Worm (Caenorhabditis elegans) whole organism, L4 larva: ENCODE data around the gene rme-1.

Source experiments
- F10B5.3 ChIP-seq: sonication (generic microtip); optimal IDR thresholded peaks from 2 replicates; lab custom pipeline; 2016; ENCODE audit warnings: mild to moderate bottlenecking, missing genetic modification characterization, missing compliant biosample characterization
- F44E2.7 ChIP-seq: fragments of 200-800 bp; sonication (Bioruptor generic); IDR thresholded peaks from 2 replicates; pipeline ENCODE4 v2.1.2; 2022; ENCODE audit warnings: missing genetic modification characterization, missing compliant biosample characterization
- R02D3.7 ChIP-seq: fragments of 150-350 bp; sonication (generic microtip); optimal IDR thresholded peaks from 3 replicates; lab custom pipeline; 2014; ENCODE audit warnings: missing biosample characterization, missing genetic modification characterization
- T20F7.1 ChIP-seq: fragments of 200-800 bp; sonication (Bioruptor generic); optimal IDR thresholded peaks from 2 replicates; lab custom pipeline; 2018; ENCODE audit warnings: mild to moderate bottlenecking, missing genetic modification characterization, missing compliant biosample characterization
- T26A8.4 ChIP-seq: fragments of 200-800 bp; sonication (Bioruptor generic); IDR thresholded peaks from 2 replicates; pipeline ENCODE4 v1.3.6; 2022; ENCODE audit warnings: missing genetic modification characterization, missing compliant biosample characterization
- Y5F2A.4 ChIP-seq: fragments of 200-800 bp; sonication (Bioruptor generic); optimal IDR thresholded peaks from 2 replicates; lab custom pipeline; 2018; ENCODE audit warnings: mild to moderate bottlenecking, missing genetic modification characterization, missing compliant biosample characterization
- Y75B8A.6 ChIP-seq: fragments of 200-800 bp; sonication (Bioruptor generic); IDR thresholded peaks from 2 replicates; pipeline ENCODE4 v1.3.6; 2022; ENCODE audit warnings: missing genetic modification reagents, missing genetic modification characterization, missing compliant biosample characterization
- ZK337.2 ChIP-seq: fragments of 200-800 bp; sonication (Bioruptor generic); IDR thresholded peaks from 2 replicates; pipeline ENCODE4 v1.3.6; 2022; ENCODE audit warnings: missing genetic modification reagents, missing genetic modification characterization, missing compliant biosample characterization
- aha-1 ChIP-seq: fragments of 150-350 bp; peaks from one replicate; lab custom pipeline; 2014; ENCODE audit warnings: missing biosample characterization, missing genetic modification characterization
- aly-2 ChIP-seq: sonication (generic microtip); optimal IDR thresholded peaks from 2 replicates; lab custom pipeline; 2018; ENCODE audit warnings: missing biosample characterization, missing genetic modification characterization
- attf-4 ChIP-seq: sonication (generic microtip); optimal IDR thresholded peaks from 3 replicates; lab custom pipeline; 2017; ENCODE audit warnings: missing biosample characterization, missing genetic modification characterization
- ceh-28 ChIP-seq: fragments of 150-350 bp; optimal IDR thresholded peaks from 2 replicates; lab custom pipeline; 2014; ENCODE audit warnings: missing biosample characterization, missing genetic modification reagents, missing genetic modification characterization
- ceh-44 ChIP-seq: fragments of 200-800 bp; sonication (Bioruptor generic); IDR thresholded peaks from 2 replicates; pipeline ENCODE4 v1.3.6; 2022; ENCODE audit warnings: missing genetic modification reagents, missing genetic modification characterization, missing compliant biosample characterization
- ceh-62 ChIP-seq: sonication (generic microtip); optimal IDR thresholded peaks from 2 replicates; lab custom pipeline; 2017; ENCODE audit warnings: missing biosample characterization, missing genetic modification characterization
- ceh-82 ChIP-seq: sonication (generic microtip); optimal IDR thresholded peaks from 2 replicates; lab custom pipeline; 2017; ENCODE audit warnings: missing biosample characterization, missing genetic modification characterization
- ctbp-1 ChIP-seq: fragments of 200-800 bp; sonication (Bioruptor generic); IDR thresholded peaks from 2 replicates; pipeline ENCODE4 v1.3.6; 2022; ENCODE audit warnings: missing genetic modification reagents, missing genetic modification characterization, missing compliant biosample characterization
- daf-12 ChIP-seq: fragments of 150-350 bp; optimal IDR thresholded peaks from 2 replicates; lab custom pipeline; 2014; ENCODE audit warnings: missing biosample characterization, missing genetic modification reagents, missing genetic modification characterization
- egl-27 ChIP-seq: sonication (generic microtip); optimal IDR thresholded peaks from 3 replicates; lab custom pipeline; 2017; ENCODE audit warnings: missing biosample characterization, missing genetic modification reagents, missing genetic modification characterization
- egl-43 ChIP-seq: fragments of 200-800 bp; sonication (Bioruptor generic); IDR thresholded peaks from 2 replicates; pipeline ENCODE4 v1.3.6; 2022; ENCODE audit warnings: missing genetic modification reagents, missing genetic modification characterization, missing compliant biosample characterization
- fos-1 ChIP-seq: fragments of 150-350 bp; optimal IDR thresholded peaks from 2 replicates; lab custom pipeline; 2014; ENCODE audit warnings: missing biosample characterization, missing genetic modification characterization
- hif-1 ChIP-seq, 2 experiments: sonication (generic microtip); optimal IDR thresholded peaks; 2 replicates each; lab custom pipeline; 2016 to 2017; ENCODE audit warnings: missing compliant biosample characterization in 2 of 2, missing genetic modification characterization in 2 of 2, missing genetic modification reagents in 2 of 2, missing genotype in 2 of 2, mild to moderate bottlenecking in 1 of 2
- hlh-11 ChIP-seq: fragments of 200-800 bp; sonication (Bioruptor generic); optimal IDR thresholded peaks from 2 replicates; lab custom pipeline; 2018; ENCODE audit warnings: mild to moderate bottlenecking, missing genetic modification characterization, missing compliant biosample characterization
- hlh-30 ChIP-seq: sonication (generic microtip); optimal IDR thresholded peaks from 2 replicates; lab custom pipeline; 2017; ENCODE audit warnings: antibody characterized with exemption, mild to moderate bottlenecking, missing genetic modification characterization, missing compliant biosample characterization; ENCODE audit not compliant: insufficient read depth
- hmg-1.1 ChIP-seq: fragments of 200-800 bp; sonication (Bioruptor generic); IDR thresholded peaks from 2 replicates; pipeline ENCODE4 v1.3.6; 2022; ENCODE audit warnings: missing genetic modification reagents, missing genetic modification characterization, missing compliant biosample characterization
- lim-7 ChIP-seq: fragments of 200-800 bp; sonication (Bioruptor generic); IDR thresholded peaks from 2 replicates; pipeline ENCODE4 v1.3.6; 2022; ENCODE audit warnings: missing genetic modification characterization, missing compliant biosample characterization
- lin-15B ChIP-seq: fragments of 150-350 bp; sonication (generic microtip); optimal IDR thresholded peaks from 3 replicates; lab custom pipeline; 2014; ENCODE audit warnings: missing biosample characterization, missing genetic modification characterization
- lir-3 ChIP-seq: sonication (generic microtip); optimal IDR thresholded peaks from 2 replicates; lab custom pipeline; 2016; ENCODE audit warnings: mild to moderate bottlenecking, missing genetic modification characterization, missing compliant biosample characterization
- madf-9 ChIP-seq: fragments of 200-800 bp; sonication (Bioruptor generic); conservative IDR thresholded peaks from 2 replicates; pipeline ENCODE4 v1.3.6; 2022; ENCODE audit warnings: missing genetic modification reagents, missing genetic modification characterization, missing compliant biosample characterization
- mdl-1 ChIP-seq, 2 experiments: fragments of 150-350 bp in 1 of 2; sonication (generic microtip) in 1 of 2; optimal IDR thresholded peaks; 2 replicates each; lab custom pipeline; 2014 to 2017; ENCODE audit warnings: missing biosample characterization in 2 of 2, missing genetic modification characterization in 2 of 2
- mdt-29 ChIP-seq: fragments of 200-800 bp; sonication (Bioruptor generic); IDR thresholded peaks from 2 replicates; pipeline ENCODE4 v1.3.6; 2022; ENCODE audit warnings: missing genetic modification reagents, missing genetic modification characterization, missing compliant biosample characterization
- mep-1 ChIP-seq: fragments of 150-350 bp; sonication (generic microtip); optimal IDR thresholded peaks from 3 replicates; lab custom pipeline; 2014; ENCODE audit warnings: missing biosample characterization, missing genetic modification characterization
- mes-2 ChIP-seq: sonication (generic microtip); optimal IDR thresholded peaks from 2 replicates; lab custom pipeline; 2016; ENCODE audit warnings: missing genotype, mild to moderate bottlenecking, missing genetic modification characterization, missing compliant biosample characterization; ENCODE audit not compliant: poor library complexity, severe bottlenecking
- mxl-2 ChIP-seq: fragments of 200-800 bp; sonication (Bioruptor generic); conservative IDR thresholded peaks from 2 replicates; pipeline ENCODE4 v1.3.6; 2022; ENCODE audit warnings: missing genetic modification reagents, missing genetic modification characterization, missing compliant biosample characterization
- nhr-25 ChIP-seq: sonication (generic microtip); optimal IDR thresholded peaks from 2 replicates; lab custom pipeline; 2017; ENCODE audit warnings: missing genetic modification characterization, mild to moderate bottlenecking, missing compliant biosample characterization, antibody characterized with exemption, moderate library complexity, borderline replicate concordance; ENCODE audit not compliant: insufficient read depth
- nhr-28 ChIP-seq: fragments of 150-350 bp; optimal IDR thresholded peaks from 2 replicates; lab custom pipeline; 2014; ENCODE audit warnings: missing biosample characterization, missing genetic modification characterization
- nhr-48 ChIP-seq: sonication (generic microtip); optimal IDR thresholded peaks from 2 replicates; lab custom pipeline; 2016; ENCODE audit warnings: mild to moderate bottlenecking, missing genetic modification characterization, missing compliant biosample characterization
- nhr-76 ChIP-seq: fragments of 150-350 bp; optimal IDR thresholded peaks from 2 replicates; lab custom pipeline; 2014; ENCODE audit warnings: missing biosample characterization, missing genetic modification characterization
- nhr-77 ChIP-seq: fragments of 150-350 bp; optimal IDR thresholded peaks from 2 replicates; lab custom pipeline; 2014; ENCODE audit warnings: missing biosample characterization, missing genetic modification characterization
- php-3 ChIP-seq: fragments of 200-800 bp; sonication (Bioruptor generic); IDR thresholded peaks from 2 replicates; pipeline ENCODE4 v1.3.6; 2022; ENCODE audit warnings: missing genetic modification reagents, missing genetic modification characterization, missing compliant biosample characterization
- pqm-1 ChIP-seq: sonication (generic microtip); optimal IDR thresholded peaks from 2 replicates; lab custom pipeline; 2017; ENCODE audit warnings: missing biosample characterization, missing genetic modification characterization
- saeg-2 ChIP-seq: fragments of 200-800 bp; sonication (Bioruptor generic); IDR thresholded peaks from 2 replicates; pipeline ENCODE4 v1.3.6; 2022; ENCODE audit warnings: missing genetic modification reagents, missing genetic modification characterization, missing compliant biosample characterization
- sdz-12 ChIP-seq: fragments of 200-800 bp; sonication (Bioruptor generic); optimal IDR thresholded peaks from 2 replicates; lab custom pipeline; 2018; ENCODE audit warnings: mild to moderate bottlenecking, missing genetic modification characterization, missing compliant biosample characterization
- spr-3 ChIP-seq: fragments of 200-800 bp; sonication (Bioruptor generic); optimal IDR thresholded peaks from 2 replicates; lab custom pipeline; 2018; ENCODE audit warnings: mild to moderate bottlenecking, missing genetic modification characterization, missing compliant biosample characterization
- tag-97 ChIP-seq: fragments of 200-800 bp; sonication (Bioruptor generic); IDR thresholded peaks from 2 replicates; pipeline ENCODE4 v1.3.6; 2022; ENCODE audit warnings: missing genetic modification characterization, missing compliant biosample characterization
- tra-1 ChIP-seq: fragments of 200-800 bp; sonication (Bioruptor generic); IDR thresholded peaks from 2 replicates; pipeline ENCODE4 v1.3.6; 2022; ENCODE audit warnings: missing genetic modification reagents, missing genetic modification characterization, missing compliant biosample characterization
- unc-62 ChIP-seq, 3 experiments: fragments of 150-350 bp in 1 of 3; sonication (generic microtip); optimal IDR thresholded peaks in 2 of 3; peaks in 1 of 3; 1 replicate in 1 of 3; 2 replicates in 2 of 3; lab custom pipeline; 2014 to 2017; ENCODE audit warnings: missing biosample characterization in 3 of 3, missing genetic modification characterization in 3 of 3, missing genetic modification reagents in 3 of 3, missing genotype in 1 of 3
- zfp-2 ChIP-seq: sonication (generic microtip); optimal IDR thresholded peaks from 2 replicates; lab custom pipeline; 2016; ENCODE audit warnings: mild to moderate bottlenecking, missing genetic modification characterization, missing compliant biosample characterization
- zfp-3 ChIP-seq: fragments of 200-800 bp; sonication (Bioruptor generic); conservative IDR thresholded peaks from 2 replicates; pipeline ENCODE4 v1.3.6; 2022; ENCODE audit warnings: missing genetic modification reagents, missing genetic modification characterization, missing compliant biosample characterization
- zip-11 ChIP-seq: fragments of 200-800 bp; sonication (Bioruptor generic); IDR thresholded peaks from 2 replicates; pipeline ENCODE4 v1.3.6; 2022; ENCODE audit warnings: missing genetic modification characterization, missing compliant biosample characterization
- ztf-11 ChIP-seq: fragments of 150-350 bp; optimal IDR thresholded peaks from 2 replicates; lab custom pipeline; 2014; ENCODE audit warnings: missing biosample characterization, missing genetic modification characterization

rme-1 gene

DNA sequence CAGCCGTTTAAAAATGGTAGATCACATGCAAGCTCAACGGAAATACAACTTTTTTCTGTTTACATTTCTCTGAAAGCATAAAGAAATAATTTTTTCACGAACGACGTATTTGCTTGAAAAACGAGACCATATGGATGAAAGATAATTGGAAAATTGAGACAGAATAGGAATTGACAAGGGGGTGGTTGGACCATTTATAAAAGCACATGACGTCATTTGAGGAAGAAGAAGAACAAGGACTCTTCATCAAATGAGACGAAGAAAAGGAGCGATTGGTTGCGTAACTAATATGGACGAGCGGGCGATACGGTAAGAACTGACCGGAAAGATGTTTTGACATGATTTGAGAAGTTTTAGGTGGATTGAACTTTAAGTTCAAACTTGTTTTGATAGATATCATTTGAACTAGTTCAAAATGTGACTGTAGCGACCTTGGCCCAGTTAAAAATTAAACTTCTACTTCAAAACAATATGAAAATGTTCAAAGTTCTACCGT lies 19.8 kb downstream of the rme-1 start (continued):
- TF ChIP-seq mep-1 (tag; lab: Kevin White, UChicago) (peak; percentile 14), egl-27 (tag; lab: Kevin White, UChicago) (no peak), nhr-28 (tag; lab: Kevin White, UChicago) (peak; percentile 28), Y5F2A.4 (GFP tag; lab: Kevin White, UChicago) (no peak), attf-4 (tag; lab: Kevin White, UChicago) (no peak), zip-11 (GFP tag; lab: Robert Waterston, UW) (no peak), fos-1 (tag; lab: Kevin White, UChicago) (peak; percentile 12), zfp-3 (no peak; the same call in 1 of the 2 replicates), ceh-62 (tag; lab: Kevin White, UChicago) (no peak), T20F7.1 (GFP tag; lab: Kevin White, UChicago) (no peak), lim-7 (0 out of 2 replicates have a peak, but pooled peaks have one; percentile 3), hlh-11 (tag; lab: Kevin White, UChicago) (peak; percentile 42), ceh-28 (tag; lab: Kevin White, UChicago) (no peak), daf-12 (tag; lab: Kevin White, UChicago) (no peak), hlh-30 (peak; percentile 65), nhr-48 (no peak), aly-2 (tag; lab: Kevin White, UChicago) (no peak), tra-1 (0 out of 2 replicates have a peak, but pooled peaks have one; percentile 10), T26A8.4 (GFP tag; lab: Robert Waterston, UW) (no peak), nhr-77 (tag; lab: Kevin White, UChicago) (no peak), hmg-1.1 (peak; percentile 52), R02D3.7 (tag; lab: Kevin White, UChicago) (no peak), F10B5.3 (tag; lab: Kevin White, UChicago) (no peak), Y75B8A.6 (GFP tag; lab: Robert Waterston, UW) (peak; percentile 51; the same call in 1 of the 2 replicates), zfp-2 (no peak), madf-9 (GFP tag; lab: Robert Waterston, UW) (no peak), lir-3 (tag; lab: Kevin White, UChicago) (no peak), lin-15B (tag; lab: Kevin White, UChicago) (no peak), mdt-29 (GFP tag; lab: Robert Waterston, UW) (peak; percentile 42; the same call in 1 of the 2 replicates), nhr-25 (tag; lab: Kevin White, UChicago) (no peak), php-3 (GFP tag; lab: Robert Waterston, UW) (no peak), mxl-2 (GFP tag; lab: Robert Waterston, UW) (no peak), egl-43 (GFP tag; lab: Robert Waterston, UW) (0 out of 2 replicates have a peak, but pooled peaks have one; percentile 13), tag-97 (GFP tag; lab: Robert Waterston, UW) (no peak), unc-62 (GFP tag; optimal IDR thresholded peaks at IDR 0.05 in 1 of 2; lab: Kevin White, UChicago) (peak in 1 of 2 experiments; percentile 90), unc-62 (tag; optimal IDR thresholded peaks at IDR 0.05; lab: Kevin White, UChicago) (no peak), ceh-44 (0 out of 2 replicates have a peak, but pooled peaks have one; percentile 34), mes-2 (tag; lab: Kevin White, UChicago) (peak; percentile 42), F44E2.7 (no peak), saeg-2 (GFP tag; lab: Robert Waterston, UW) (no peak), ctbp-1 (no peak), ztf-11 (tag; lab: Kevin White, UChicago) (no peak), aha-1 (tag; lab: Kevin White, UChicago) (peak; percentile 97), nhr-76 (no peak), mdl-1 (tag; optimal IDR thresholded peaks at IDR 0.05; lab: Kevin White, UChicago) (peak in 1 of 2 experiments; percentile 51), pqm-1 (no peak), spr-3 (GFP tag; lab: Kevin White, UChicago) (no peak), sdz-12 (no peak), ceh-82 (tag; lab: Kevin White, UChicago) (no peak), hif-1 (tag; optimal IDR thresholded peaks at IDR 0.05; lab: Kevin White, UChicago) (no peak), ZK337.2 (no peak)
